Fruit fly (Drosophila melanogaster) whole organism, prepupa: ENCODE results near the gene X11Lbeta.
A peak's percentile ranks its signal among the peaks of the same experiment; 100 is the strongest.

Experiments
- CG6163 ChIP-seq: fragments of 200-800 bp; sonication (Bioruptor generic); IDR thresholded peaks from 3 replicates; pipeline ENCODE4 v1.3.6; 2022; ENCODE audit warnings: missing biosample characterization, missing genetic modification characterization
- CG6276 ChIP-seq: fragments of 200-800 bp; sonication (Bioruptor generic); optimal IDR thresholded peaks from 2 replicates; lab custom pipeline; 2017; ENCODE audit warnings: missing biosample characterization, mild to moderate bottlenecking, missing genetic modification characterization
- Eip75B ChIP-seq: fragments of 200-800 bp; sonication (Bioruptor generic); optimal IDR thresholded peaks from 3 replicates; lab custom pipeline; 2016; ENCODE audit warnings: missing biosample characterization, missing genetic modification characterization
- Gug ChIP-seq: fragments of 200-800 bp; sonication (Bioruptor generic); IDR thresholded peaks from 2 replicates; pipeline ENCODE4 v1.3.6; 2022; ENCODE audit warnings: missing biosample characterization, missing genetic modification characterization
- Hr39 ChIP-seq: fragments of 200-800 bp; sonication (Bioruptor generic); optimal IDR thresholded peaks from 2 replicates; lab custom pipeline; 2016; ENCODE audit warnings: missing biosample characterization, missing genetic modification characterization
- spab ChIP-seq: fragments of 200-800 bp; sonication (Bioruptor generic); optimal IDR thresholded peaks from 2 replicates; lab custom pipeline; 2017; ENCODE audit warnings: missing biosample characterization, mild to moderate bottlenecking, missing genetic modification characterization, missing genetic modification reagents

DNA sequence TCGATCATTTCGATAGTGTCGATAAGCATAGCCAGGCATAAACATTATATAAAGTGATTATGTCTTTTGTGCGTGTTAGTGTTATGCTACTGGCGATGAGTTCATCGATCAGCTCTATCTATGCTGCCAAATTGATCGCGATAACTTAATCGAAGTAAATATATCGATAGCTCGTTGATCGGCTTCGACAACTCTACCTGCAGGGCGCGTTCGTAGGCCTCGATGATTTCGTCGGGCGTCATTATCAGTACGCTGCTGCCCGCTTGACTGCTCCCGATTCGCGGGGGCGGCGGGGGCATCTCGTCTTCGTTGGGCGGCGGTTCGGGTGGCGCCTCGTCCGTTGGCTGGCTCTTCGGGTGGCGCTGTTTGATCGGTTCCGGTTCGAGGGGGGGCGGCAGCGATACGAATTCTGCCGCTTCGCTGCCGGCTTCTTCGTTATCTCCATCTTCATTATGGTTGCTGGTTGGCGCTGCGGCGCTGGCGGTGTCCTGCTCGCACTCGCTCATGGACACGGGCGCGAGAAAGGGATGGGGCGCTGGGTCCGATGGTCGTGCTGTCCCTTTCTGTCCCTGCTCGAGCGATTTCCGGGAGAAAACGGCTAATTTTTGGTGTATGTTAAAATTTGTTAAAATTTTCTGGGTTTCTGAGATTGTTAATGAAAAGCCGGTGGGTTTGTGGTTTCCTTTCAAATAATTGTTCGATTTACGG, 25.3 kb upstream of the X11Lbeta start, which contains the start of gene CG1628:
- TF ChIP-seq spab (GFP tag; lab: Kevin White, UChicago) (no peak), Eip75B (GFP tag; lab: Kevin White, UChicago) (no peak), CG6163 (GFP tag; lab: Robert Waterston, UW) (0 out of 3 replicates have a peak, but pooled peaks have one; percentile 35), Gug (no peak), CG6276 (GFP tag; lab: Kevin White, UChicago) (peak; percentile 21), Hr39 (GFP tag; lab: Kevin White, UChicago) (no peak)
